Worm (Caenorhabditis elegans): ENCODE data around the gene srap-1.

Gene srap-1

DNA sequence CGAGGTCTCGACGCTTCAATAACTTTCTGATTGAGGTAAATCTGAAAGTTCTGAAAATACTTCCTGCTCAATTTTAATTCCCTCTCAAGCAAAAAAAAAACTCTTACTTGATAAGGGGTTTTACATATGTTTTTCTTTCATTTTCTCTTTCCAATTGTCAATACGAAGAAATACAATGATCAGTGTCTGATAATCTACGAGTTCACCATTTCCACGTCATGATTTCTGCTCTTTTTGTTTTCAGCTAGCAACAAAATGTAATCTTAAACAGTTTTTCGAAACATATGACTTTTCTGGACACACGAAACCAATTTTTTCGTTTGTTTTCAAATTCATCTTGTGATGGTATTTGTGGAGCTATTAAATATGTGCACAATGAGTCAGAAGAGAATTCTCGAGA lies 46.9 kb upstream of the srap-1 start (continued):
- TF ChIP-seq pag-3 (tag; optimal IDR thresholded peaks at IDR 0.05; ENCODE audit: borderline replicate concordance) (no peak), mec-3 (tag; optimal IDR thresholded peaks at IDR 0.05; ENCODE audit: borderline replicate concordance) (no peak), hlh-8 (tag; optimal IDR thresholded peaks at IDR 0.05) (no peak)

DNA sequence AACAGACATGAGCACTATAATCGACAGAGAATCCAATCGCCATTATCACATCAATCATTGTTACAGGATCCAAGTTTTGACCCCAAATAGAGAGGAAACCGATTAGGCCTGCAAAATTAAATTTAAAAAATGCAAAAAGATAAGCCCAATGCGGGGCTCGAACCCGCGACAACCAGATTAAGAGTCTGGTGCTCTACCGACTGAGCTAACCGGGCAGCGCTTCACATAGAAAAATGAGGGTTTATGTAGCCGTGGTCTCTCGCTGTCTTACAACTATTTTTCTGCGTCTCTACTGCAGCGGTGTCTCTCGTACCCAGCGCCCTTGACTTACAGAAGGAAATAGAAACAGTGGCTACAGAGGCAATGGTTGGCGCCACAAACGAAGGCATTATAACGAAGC lies 45.4 kb upstream of the srap-1 start:
- TF ChIP-seq che-1 (tag; optimal IDR thresholded peaks at IDR 0.05) (peak; percentile 57), pag-3 (tag; optimal IDR thresholded peaks at IDR 0.05; ENCODE audit: borderline replicate concordance) (peak; percentile 28), unc-3 (GFP tag; conservative IDR thresholded peaks at IDR 0.05) (peak; percentile 52; the same call in 1 of the 2 replicates), unc-3 (tag; optimal IDR thresholded peaks at IDR 0.05) (no peak), fkh-6 (tag; optimal IDR thresholded peaks at IDR 0.05) (peak; percentile 48), fax-1 (tag; optimal IDR thresholded peaks at IDR 0.05) (peak; percentile 38), pqm-1 (tag; optimal IDR thresholded peaks at IDR 0.05) (no peak), lim-6 (tag; optimal IDR thresholded peaks at IDR 0.05) (no peak), odd-2 (tag; optimal IDR thresholded peaks at IDR 0.05) (no peak), ceh-45 (GFP tag; IDR thresholded peaks at IDR 0.05) (0 out of 2 replicates have a peak, but pooled peaks have one; percentile 35), tbx-7 (tag; optimal IDR thresholded peaks at IDR 0.05) (no peak), ceh-6 (GFP tag; optimal IDR thresholded peaks at IDR 0.05) (peak; percentile 11), ama-1 (optimal IDR thresholded peaks at IDR 0.05) (no peak), ceh-34 (tag; optimal IDR thresholded peaks at IDR 0.05) (peak; percentile 8), ceh-2 (tag; optimal IDR thresholded peaks at IDR 0.05) (peak; percentile 38), eyg-1 (tag; optimal IDR thresholded peaks at IDR 0.05) (no peak), dmd-4 (tag; optimal IDR thresholded peaks at IDR 0.05; ENCODE audit: borderline replicate concordance) (peak; percentile 19), hlh-13 (GFP tag; optimal IDR thresholded peaks at IDR 0.05) (peak; percentile 31), pat-9 (tag; optimal IDR thresholded peaks at IDR 0.05) (peak; percentile 20), fkh-10 (GFP tag; optimal IDR thresholded peaks at IDR 0.05) (no peak), elt-4 (tag; optimal IDR thresholded peaks at IDR 0.05) (no peak), ceh-14 (tag; optimal IDR thresholded peaks at IDR 0.05) (peak; percentile 10), nhr-232 (tag; optimal IDR thresholded peaks at IDR 0.05) (peak; percentile 27), ahr-1 (tag; optimal IDR thresholded peaks at IDR 0.05) (no peak), syd-9 (tag; optimal IDR thresholded peaks at IDR 0.05) (peak; percentile 47), sox-2 (GFP tag; IDR thresholded peaks at IDR 0.05) (no peak), dve-1 (tag; optimal IDR thresholded peaks at IDR 0.05) (peak; percentile 51), pha-4 (tag; optimal IDR thresholded peaks at IDR 0.05) (no peak), ceh-18 (tag; optimal IDR thresholded peaks at IDR 0.05) (peak; percentile 48), pha-2 (tag; optimal IDR thresholded peaks at IDR 0.05) (no peak), unc-55 (GFP tag; optimal IDR thresholded peaks at IDR 0.05) (no peak), ref-2 (tag; optimal IDR thresholded peaks at IDR 0.05) (no peak), ceh-9 (tag; optimal IDR thresholded peaks at IDR 0.05) (no peak), tbx-2 (tag; optimal IDR thresholded peaks at IDR 0.05) (peak; percentile 14), ceh-19 (GFP tag; optimal IDR thresholded peaks at IDR 0.05) (no peak), unc-42 (tag; optimal IDR thresholded peaks at IDR 0.05) (peak; percentile 49), C38D4.7 (GFP tag; optimal IDR thresholded peaks at IDR 0.05) (peak; percentile 32), C08G9.2 (tag; optimal IDR thresholded peaks at IDR 0.05) (peak; percentile 38), elt-2 (tag; optimal IDR thresholded peaks at IDR 0.05) (peak; percentile 63), ceh-31 (tag; optimal IDR thresholded peaks at IDR 0.05) (peak; percentile 32), ceh-22 (tag; optimal IDR thresholded peaks at IDR 0.05) (no peak), lin-11 (tag; optimal IDR thresholded peaks at IDR 0.05) (no peak), F13H6.1 (tag; optimal IDR thresholded peaks at IDR 0.05) (no peak), hlh-30 (tag; optimal IDR thresholded peaks at IDR 0.05; ENCODE audit: insufficient read depth) (no peak), K09A11.1 (tag; optimal IDR thresholded peaks at IDR 0.05; ENCODE audit: insufficient read depth) (no peak), sox-4 (tag; optimal IDR thresholded peaks at IDR 0.05) (peak; percentile 46), sdc-2 (tag; optimal IDR thresholded peaks at IDR 0.05) (peak; percentile 35), ttx-3 (tag; optimal IDR thresholded peaks at IDR 0.05) (peak; percentile 27), pros-1 (tag; optimal IDR thresholded peaks at IDR 0.05) (no peak)

All from whole organism, late embryonic.